Worm (Caenorhabditis elegans) whole organism, L4 larva: ENCODE data around the gene C06B3.7.

ENCODE experiments used
- T26A8.4 ChIP-seq: fragments of 200-800 bp; sonication (Bioruptor generic); IDR thresholded peaks from 2 replicates; pipeline ENCODE4 v1.3.6; 2022; ENCODE audit warnings: missing genetic modification characterization, missing compliant biosample characterization
- ama-1 ChIP-seq: fragments of 150-350 bp; optimal IDR thresholded peaks from 2 replicates; lab custom pipeline; 2014; ENCODE audit warnings: inconsistent platforms, mixed read lengths
- cey-2 ChIP-seq: sonication (generic microtip); optimal IDR thresholded peaks from 3 replicates; lab custom pipeline; 2017; ENCODE audit warnings: missing genetic modification characterization, mild to moderate bottlenecking, missing compliant biosample characterization, antibody characterized with exemption, borderline replicate concordance; ENCODE audit not compliant: insufficient read depth
- lin-13 ChIP-seq: fragments of 150-350 bp; optimal IDR thresholded peaks from 2 replicates; lab custom pipeline; 2014; ENCODE audit warnings: missing biosample characterization, missing genetic modification reagents, missing genetic modification characterization
- lir-3 ChIP-seq: sonication (generic microtip); optimal IDR thresholded peaks from 2 replicates; lab custom pipeline; 2016; ENCODE audit warnings: mild to moderate bottlenecking, missing genetic modification characterization, missing compliant biosample characterization
- pha-4 ChIP-seq, 2 experiments: fragments of 150-350 bp in 1 of 2; fragments of 200-800 bp in 1 of 2; sonication (Bioruptor generic) in 1 of 2; IDR thresholded peaks in 1 of 2; optimal IDR thresholded peaks in 1 of 2; 2 replicates each; pipeline versions ENCODE4 v1.3.6 to Lab custom; 2014 to 2022; ENCODE audit warnings: missing genetic modification characterization in 2 of 2, missing genetic modification reagents in 2 of 2, missing biosample characterization in 1 of 2, missing compliant biosample characterization in 1 of 2
- unc-130 ChIP-seq: sonication (generic microtip); optimal IDR thresholded peaks from 2 replicates; lab custom pipeline; 2016; ENCODE audit warnings: missing genetic modification reagents, missing genetic modification characterization, missing compliant biosample characterization
- unc-62 ChIP-seq, 3 experiments: fragments of 150-350 bp in 1 of 3; sonication (generic microtip); optimal IDR thresholded peaks in 2 of 3; peaks in 1 of 3; 1 replicate in 1 of 3; 2 replicates in 2 of 3; lab custom pipeline; 2014 to 2017; ENCODE audit warnings: missing biosample characterization in 3 of 3, missing genetic modification characterization in 3 of 3, missing genetic modification reagents in 3 of 3, missing genotype in 1 of 3

DNA sequence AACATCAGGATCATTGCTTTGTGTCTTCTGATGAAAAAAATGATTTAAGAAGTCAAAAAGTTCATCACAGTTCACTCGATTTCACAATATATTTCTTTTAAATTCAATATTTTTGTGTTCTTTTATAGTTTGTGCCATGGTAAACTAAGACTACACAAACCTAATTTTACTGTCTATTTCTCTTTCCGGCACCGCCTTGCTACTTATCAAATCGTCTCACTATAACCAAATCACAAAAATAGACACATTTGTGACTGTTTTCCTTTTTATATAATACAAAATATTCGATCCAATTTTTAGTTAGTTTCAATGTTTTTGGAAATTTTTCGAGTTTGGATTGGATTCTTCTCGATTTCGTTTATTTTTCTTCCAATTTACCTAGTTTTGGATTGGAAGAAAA, 44.6 kb downstream of the C06B3.7 start, which contains the start of gene swt-6:
- TF ChIP-seq pha-4 (GFP tag; IDR thresholded peaks at IDR 0.05; lab: Robert Waterston, UW) (no peak), pha-4 (tag; optimal IDR thresholded peaks at IDR 0.05; lab: Kevin White, UChicago) (no peak), unc-130 (no peak), ama-1 (no peak), lin-13 (GFP tag; lab: Kevin White, UChicago) (no peak), cey-2 (tag; lab: Kevin White, UChicago) (no peak), unc-62 (GFP tag; optimal IDR thresholded peaks at IDR 0.05 in 1 of 2; lab: Kevin White, UChicago) (no peak), unc-62 (tag; optimal IDR thresholded peaks at IDR 0.05; lab: Kevin White, UChicago) (no peak), lir-3 (tag; lab: Kevin White, UChicago) (no peak), T26A8.4 (GFP tag; lab: Robert Waterston, UW) (no peak)
